Worm (Caenorhabditis elegans) whole organism, L3 larva: ENCODE measurements around the gene str-130.

ENCODE experiments used
- R02D3.7 ChIP-seq: fragments of 150-350 bp; optimal IDR thresholded peaks from 2 replicates; lab custom pipeline; 2014; ENCODE audit warnings: missing biosample characterization, missing genetic modification characterization
- ZK546.5 ChIP-seq: sonication (generic microtip); optimal IDR thresholded peaks from 2 replicates; lab custom pipeline; 2017; ENCODE audit warnings: missing biosample characterization, missing genetic modification characterization
- aly-2 ChIP-seq: fragments of 150-350 bp; optimal IDR thresholded peaks from 2 replicates; lab custom pipeline; 2014; ENCODE audit warnings: missing biosample characterization, missing genetic modification characterization
- ama-1 ChIP-seq: fragments of 150-350 bp; optimal IDR thresholded peaks from 2 replicates; lab custom pipeline; 2018
- ceh-16 ChIP-seq: sonication (generic microtip); optimal IDR thresholded peaks from 2 replicates; lab custom pipeline; 2017; ENCODE audit warnings: missing biosample characterization, missing genetic modification characterization
- ceh-28 ChIP-seq: fragments of 150-350 bp; optimal IDR thresholded peaks from 2 replicates; lab custom pipeline; 2014; ENCODE audit warnings: missing biosample characterization, missing genetic modification reagents, missing genetic modification characterization
- ceh-9 ChIP-seq: sonication (generic microtip); optimal IDR thresholded peaks from 2 replicates; lab custom pipeline; 2018; ENCODE audit warnings: missing biosample characterization, missing genetic modification characterization
- egl-27 ChIP-seq: sonication (generic microtip); optimal IDR thresholded peaks from 4 replicates; lab custom pipeline; 2017; ENCODE audit warnings: missing biosample characterization, missing genetic modification reagents, missing genetic modification characterization
- elt-2 ChIP-seq: sonication (generic microtip); optimal IDR thresholded peaks from 2 replicates; lab custom pipeline; 2016; ENCODE audit warnings: missing genetic modification reagents, mild to moderate bottlenecking, missing genetic modification characterization, missing compliant biosample characterization
- elt-3 ChIP-seq, 3 experiments: fragments of 150-350 bp in 1 of 3; sonication (generic microtip) in 2 of 3; optimal IDR thresholded peaks; 2 replicates in 2 of 3; 4 replicates in 1 of 3; lab custom pipeline; 2014 to 2017; ENCODE audit warnings: missing biosample characterization in 3 of 3, missing genetic modification characterization in 3 of 3
- fkh-10 ChIP-seq: sonication (generic microtip); optimal IDR thresholded peaks from 2 replicates; lab custom pipeline; 2017; ENCODE audit warnings: missing biosample characterization, missing genetic modification reagents, missing genetic modification characterization
- fos-1 ChIP-seq: fragments of 150-350 bp; optimal IDR thresholded peaks from 2 replicates; lab custom pipeline; 2014; ENCODE audit warnings: missing biosample characterization, missing genetic modification characterization
- hmg-11 ChIP-seq: sonication (generic microtip); optimal IDR thresholded peaks from 2 replicates; lab custom pipeline; 2016; ENCODE audit warnings: missing genetic modification characterization, missing compliant biosample characterization
- jun-1 ChIP-seq: fragments of 150-350 bp; optimal IDR thresholded peaks from 2 replicates; lab custom pipeline; 2014; ENCODE audit warnings: missing biosample characterization, missing genetic modification reagents, missing genetic modification characterization
- lin-15B ChIP-seq: fragments of 150-350 bp; optimal IDR thresholded peaks from 2 replicates; lab custom pipeline; 2014; ENCODE audit warnings: missing biosample characterization, missing genetic modification characterization
- lin-39 ChIP-seq: fragments of 150-350 bp; optimal IDR thresholded peaks from 2 replicates; lab custom pipeline; 2018; ENCODE audit warnings: missing biosample characterization, missing genetic modification reagents, missing genetic modification characterization
- lsy-12 ChIP-seq: sonication (generic microtip); optimal IDR thresholded peaks from 2 replicates; lab custom pipeline; 2016; ENCODE audit warnings: mild to moderate bottlenecking, missing genetic modification characterization, missing compliant biosample characterization
- mdl-1 ChIP-seq: fragments of 150-350 bp; optimal IDR thresholded peaks from 2 replicates; lab custom pipeline; 2014; ENCODE audit warnings: missing biosample characterization, missing genetic modification characterization
- nhr-11 ChIP-seq: fragments of 150-350 bp; optimal IDR thresholded peaks from 2 replicates; lab custom pipeline; 2014; ENCODE audit warnings: missing biosample characterization, missing genetic modification characterization
- nhr-12 ChIP-seq: fragments of 150-350 bp; optimal IDR thresholded peaks from 2 replicates; lab custom pipeline; 2014; ENCODE audit warnings: missing biosample characterization, missing genetic modification characterization
- nhr-237 ChIP-seq: fragments of 150-350 bp; optimal IDR thresholded peaks from 2 replicates; lab custom pipeline; 2014; ENCODE audit warnings: missing biosample characterization, missing genetic modification characterization
- nhr-25 ChIP-seq: sonication (generic microtip); optimal IDR thresholded peaks from 2 replicates; lab custom pipeline; 2017; ENCODE audit warnings: missing biosample characterization, missing genetic modification characterization
- nhr-43 ChIP-seq: sonication (generic microtip); optimal IDR thresholded peaks from 2 replicates; lab custom pipeline; 2016; ENCODE audit warnings: mild to moderate bottlenecking, missing genetic modification characterization, missing compliant biosample characterization; ENCODE audit not compliant: poor library complexity, severe bottlenecking
- nhr-67 ChIP-seq: fragments of 150-350 bp; optimal IDR thresholded peaks from 2 replicates; lab custom pipeline; 2014; ENCODE audit warnings: missing biosample characterization, missing genetic modification characterization
- nhr-76 ChIP-seq: fragments of 150-350 bp; sonication (generic microtip); optimal IDR thresholded peaks from 5 replicates; lab custom pipeline; 2014; ENCODE audit warnings: missing biosample characterization, missing genetic modification characterization
- pha-4 ChIP-seq: fragments of 150-350 bp; optimal IDR thresholded peaks from 2 replicates; lab custom pipeline; 2014; ENCODE audit warnings: missing biosample characterization, missing genetic modification reagents, missing genetic modification characterization
- sea-2 ChIP-seq: fragments of 150-350 bp; sonication (generic microtip); optimal IDR thresholded peaks from 4 replicates; lab custom pipeline; 2014; ENCODE audit warnings: missing biosample characterization, missing genetic modification reagents, missing genetic modification characterization
- skn-1 ChIP-seq: fragments of 150-350 bp; optimal IDR thresholded peaks from 2 replicates; lab custom pipeline; 2014; ENCODE audit warnings: missing biosample characterization, missing genetic modification characterization
- snpc-4 ChIP-seq: fragments of 150-350 bp; optimal IDR thresholded peaks from 2 replicates; lab custom pipeline; 2014; ENCODE audit warnings: missing biosample characterization, missing genetic modification characterization
- unc-39 ChIP-seq: sonication (generic microtip); optimal IDR thresholded peaks from 4 replicates; lab custom pipeline; 2017; ENCODE audit warnings: missing biosample characterization, missing genetic modification characterization
- unc-62 ChIP-seq: fragments of 150-350 bp; sonication (generic microtip); optimal IDR thresholded peaks from 4 replicates; lab custom pipeline; 2014; ENCODE audit warnings: missing biosample characterization, missing genetic modification reagents, missing genetic modification characterization
- ztf-11 ChIP-seq: fragments of 150-350 bp; optimal IDR thresholded peaks from 2 replicates; lab custom pipeline; 2014; ENCODE audit warnings: missing biosample characterization, missing genetic modification characterization
- ztf-4 ChIP-seq: fragments of 150-350 bp; optimal IDR thresholded peaks from 2 replicates; lab custom pipeline; 2014; ENCODE audit warnings: missing biosample characterization, missing genetic modification characterization

str-130 gene

ce11 chrV:8129719-8130118 lies 39.2 kb upstream of the str-130 start:
- peak; percentile 3 for TF ChIP-seq skn-1 (tag; lab: Kevin White, UChicago)
- peak; percentile 3 for TF ChIP-seq nhr-43 (tag; lab: Kevin White, UChicago)
- peak; percentile 58 for TF ChIP-seq R02D3.7 (tag; lab: Kevin White, UChicago)
- no peak for TF ChIP-seq lin-15B
- TF ChIP-seq egl-27 (tag; lab: Kevin White, UChicago): no peak
- no peak for TF ChIP-seq elt-3 (tag; optimal IDR thresholded peaks at IDR 0.05; lab: Kevin White, UChicago)

ce11 chrV:8129252-8129651 lies 38.8 kb upstream of the str-130 start, which contains the start of gene spr-1:
Gene spr-1, minus strand, starts transcription at chrV:8129352.
- peak; percentile 40 for TF ChIP-seq nhr-25 (tag; lab: Kevin White, UChicago)
- no peak for TF ChIP-seq ztf-11
- no peak for TF ChIP-seq nhr-237 (tag; lab: Kevin White, UChicago)
- TF ChIP-seq nhr-11: no peak
- TF ChIP-seq ZK546.5: no peak

ce11 chrV:8123384-8123783 lies 32.9 kb upstream of the str-130 start, which contains the start of gene D1014.5:
Gene D1014.5, plus strand, starts transcription at chrV:8123684.
- TF ChIP-seq R02D3.7 (tag; lab: Kevin White, UChicago): no peak
- TF ChIP-seq hmg-11: no peak
- no peak for TF ChIP-seq fkh-10 (GFP tag; lab: Kevin White, UChicago)
- TF ChIP-seq elt-3 (tag; optimal IDR thresholded peaks at IDR 0.05; lab: Kevin White, UChicago): no peak
- no peak for TF ChIP-seq ceh-28 (tag; lab: Kevin White, UChicago)
- TF ChIP-seq skn-1 (tag; lab: Kevin White, UChicago): no peak
- TF ChIP-seq snpc-4 (tag; lab: Kevin White, UChicago): no peak

ce11 chrV:8120868-8121267 lies 30.4 kb upstream of the str-130 start, which contains the start of gene D1014.6:
Gene D1014.6, plus strand, starts transcription at chrV:8121168.
- TF ChIP-seq fos-1 (tag; lab: Kevin White, UChicago): no peak
- no peak for TF ChIP-seq sea-2 (GFP tag; lab: Kevin White, UChicago)
- no peak for TF ChIP-seq pha-4 (tag; lab: Kevin White, UChicago)
- TF ChIP-seq, all 47 proteins: peak for 0

ce11 chrV:8117964-8118363 lies 27.5 kb upstream of the str-130 start, which contains the start of gene D1014.7:
Gene D1014.7, plus strand, starts transcription at chrV:8118264.
- TF ChIP-seq nhr-11 (no peak), egl-27 (tag; lab: Kevin White, UChicago) (no peak), ZK546.5 (no peak), snpc-4 (tag; lab: Kevin White, UChicago) (no peak), lsy-12 (tag; lab: Kevin White, UChicago) (no peak), sea-2 (GFP tag; lab: Kevin White, UChicago) (no peak), nhr-76 (tag; lab: Kevin White, UChicago) (no peak), unc-39 (tag; lab: Kevin White, UChicago) (no peak), unc-62 (GFP tag; lab: Kevin White, UChicago) (no peak), skn-1 (tag; lab: Kevin White, UChicago) (no peak), jun-1 (tag; lab: Kevin White, UChicago) (no peak), ceh-9 (tag; lab: Kevin White, UChicago) (no peak), nhr-67 (tag; lab: Kevin White, UChicago) (no peak), nhr-25 (tag; lab: Kevin White, UChicago) (no peak), ama-1 (lab: Kevin White, UChicago) (no peak), lin-15B (no peak), mdl-1 (no peak), ceh-16 (no peak), elt-2 (tag; lab: Kevin White, UChicago) (no peak)

- TF ChIP-seq pha-4 (tag; lab: Kevin White, UChicago) (no peak), unc-39 (tag; lab: Kevin White, UChicago) (no peak), ceh-16 (no peak), lin-15B (no peak), nhr-237 (tag; lab: Kevin White, UChicago) (no peak), lin-39 (tag; lab: Kevin White, UChicago) (no peak), elt-3 (tag; optimal IDR thresholded peaks at IDR 0.05; lab: Kevin White, UChicago) (no peak), nhr-12 (tag; lab: Kevin White, UChicago) (no peak), ztf-4 (no peak), aly-2 (tag; lab: Kevin White, UChicago) (no peak)
These were observed 24.0 kb upstream of the str-130 start for ce11 chrV:8114542-8114941.
